Worm (Caenorhabditis elegans) whole organism, L2 larva: Measurements from ENCODE around the gene seb-3.

Source experiments
- R02D3.7 ChIP-seq: fragments of 150-350 bp; optimal IDR thresholded peaks from 2 replicates; lab custom pipeline; 2014; ENCODE audit warnings: missing biosample characterization, missing genetic modification characterization
- alr-1 ChIP-seq: fragments of 150-350 bp; optimal IDR thresholded peaks from 2 replicates; lab custom pipeline; 2014; ENCODE audit warnings: missing biosample characterization, missing genetic modification characterization
- ceh-82 ChIP-seq: fragments of 150-350 bp; optimal IDR thresholded peaks from 2 replicates; lab custom pipeline; 2014; ENCODE audit warnings: missing biosample characterization, missing genetic modification characterization
- dmd-4 ChIP-seq: sonication (generic microtip); optimal IDR thresholded peaks from 2 replicates; lab custom pipeline; 2017; ENCODE audit warnings: missing biosample characterization, missing genetic modification characterization
- lin-13 ChIP-seq: fragments of 150-350 bp; optimal IDR thresholded peaks from 2 replicates; lab custom pipeline; 2014; ENCODE audit warnings: missing biosample characterization, missing genetic modification reagents, missing genetic modification characterization
- lsy-2 ChIP-seq, 2 experiments: fragments of 150-350 bp in 1 of 2; sonication (generic microtip) in 1 of 2; optimal IDR thresholded peaks; 2 replicates each; lab custom pipeline; 2014 to 2017; ENCODE audit warnings: missing biosample characterization in 2 of 2, missing genetic modification characterization in 2 of 2
- nhr-12 ChIP-seq: fragments of 150-350 bp; optimal IDR thresholded peaks from 2 replicates; lab custom pipeline; 2014; ENCODE audit warnings: missing biosample characterization, missing genetic modification characterization
- nhr-23 ChIP-seq: fragments of 150-350 bp; optimal IDR thresholded peaks from 2 replicates; lab custom pipeline; 2014; ENCODE audit warnings: missing biosample characterization, missing genetic modification reagents, missing genetic modification characterization

DNA sequence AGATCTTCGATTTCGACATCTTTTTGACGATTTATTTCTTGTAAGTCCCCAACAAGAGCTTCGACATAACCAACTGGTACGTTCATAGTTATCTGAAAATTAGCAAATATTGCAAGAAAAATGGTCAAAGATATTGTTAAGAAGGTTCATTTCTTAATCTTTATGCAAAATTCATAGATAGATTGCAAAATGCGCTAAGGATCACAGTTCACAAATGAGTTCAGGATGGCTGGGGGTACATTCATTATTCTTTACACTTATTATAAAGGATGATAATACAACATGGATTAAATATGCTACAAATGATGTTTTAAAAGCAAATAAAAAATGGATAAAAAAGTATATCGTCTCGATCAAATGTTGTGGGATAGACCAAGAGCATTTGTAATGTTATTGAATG lies 30.6 kb downstream of the seb-3 start, which contains the start of gene H03G16.5:
- TF ChIP-seq dmd-4 (tag; lab: Kevin White, UChicago) (no peak), alr-1 (tag; lab: Kevin White, UChicago) (no peak), nhr-23 (tag; lab: Kevin White, UChicago) (no peak), lsy-2 (tag; optimal IDR thresholded peaks at IDR 0.05; lab: Kevin White, UChicago) (no peak), lin-13 (no peak), ceh-82 (tag; lab: Kevin White, UChicago) (no peak), R02D3.7 (no peak), nhr-12 (no peak)
